Fruit fly (Drosophila melanogaster) Kc167 (cell line): ENCODE measurements around the gene CG8100.

ENCODE experiments used
- Myc ChIP-seq: fragments of >200 bp; optimal IDR thresholded peaks from 2 replicates; lab custom pipeline; 2017; ENCODE audit warnings: missing external identifiers
- Sin3A ChIP-seq: fragments of >200 bp; optimal IDR thresholded peaks from 2 replicates; lab custom pipeline; 2018; ENCODE audit warnings: missing external identifiers
- h ChIP-seq: fragments of >200 bp; optimal IDR thresholded peaks from 3 replicates; lab custom pipeline; 2018; ENCODE audit warnings: missing external identifiers
- insv ChIP-seq: fragments of >200 bp; optimal IDR thresholded peaks from 3 replicates; lab custom pipeline; 2018; ENCODE audit warnings: missing external identifiers
- psq ChIP-seq: fragments of >200 bp; optimal IDR thresholded peaks from 2 replicates; lab custom pipeline; 2017; ENCODE audit warnings: missing external identifiers
- ttk ChIP-seq: sonication (Bioruptor generic); optimal IDR thresholded peaks from 2 replicates; lab custom pipeline; 2017; ENCODE audit warnings: missing external identifiers

CG8100 gene

dm6 chr3L:14089010-14089409 is 5.6 kb downstream of the CG8100 start:
- no peak for TF ChIP-seq Sin3A
- no peak for TF ChIP-seq ttk
- no peak for TF ChIP-seq Myc
- no peak for TF ChIP-seq psq (lab: Kevin White, UChicago)
- no peak for TF ChIP-seq insv (lab: Kevin White, UChicago)
- no peak for TF ChIP-seq h (lab: Kevin White, UChicago)

- no peak for TF ChIP-seq h (lab: Kevin White, UChicago)
- TF ChIP-seq ttk = no peak
- TF ChIP-seq insv (lab: Kevin White, UChicago) = no peak
- no peak for TF ChIP-seq Sin3A
- no peak for TF ChIP-seq psq (lab: Kevin White, UChicago)
- no peak for TF ChIP-seq Myc
These were observed 6.1 kb downstream of the CG8100 start for dm6 chr3L:14089516-14089915.

- TF ChIP-seq insv (lab: Kevin White, UChicago) (no peak), Sin3A (no peak), psq (lab: Kevin White, UChicago) (no peak), ttk (no peak), h (lab: Kevin White, UChicago) (no peak), Myc (no peak)
These were observed 14.6 kb downstream of the CG8100 start, which contains the start of gene Fbp1 for dm6 chr3L:14097941-14098545. Gene Fbp1 (minus strand): TSS chr3L:14098053.

- TF ChIP-seq insv (lab: Kevin White, UChicago) = no peak
- no peak for TF ChIP-seq Myc
These were observed 16.6 kb downstream of the CG8100 start for dm6 chr3L:14100058-14100457.

- TF ChIP-seq insv (lab: Kevin White, UChicago) (no peak), ttk (no peak), psq (lab: Kevin White, UChicago) (no peak), Myc (no peak), Sin3A (no peak), h (lab: Kevin White, UChicago) (no peak)
These were observed 18.2 kb downstream of the CG8100 start for dm6 chr3L:14101421-14102130.

- TF ChIP-seq Sin3A (no peak), ttk (no peak), h (lab: Kevin White, UChicago) (no peak)
These were observed 21.6 kb downstream of the CG8100 start for dm6 chr3L:14104988-14105387.

- TF ChIP-seq ttk = no peak
- no peak for TF ChIP-seq h (lab: Kevin White, UChicago)
- TF ChIP-seq Sin3A = no peak
- TF ChIP-seq psq (lab: Kevin White, UChicago) = no peak
- no peak for TF ChIP-seq Myc
- TF ChIP-seq insv (lab: Kevin White, UChicago) = no peak
These were observed 24.7 kb downstream of the CG8100 start, which contains the start of gene Sox21a for dm6 chr3L:14108068-14108520. Gene Sox21a (minus strand): TSS chr3L:14108118.

dm6 chr3L:14109831-14110230 is 26.4 kb downstream of the CG8100 start:
- TF ChIP-seq Myc = no peak

dm6 chr3L:14111411-14111810 is 28.0 kb downstream of the CG8100 start:
- TF ChIP-seq psq (lab: Kevin White, UChicago) (no peak), Sin3A (no peak), h (lab: Kevin White, UChicago) (no peak), Myc (no peak), ttk (no peak), insv (lab: Kevin White, UChicago) (no peak)

dm6 chr3L:14112899-14113430 is 29.6 kb downstream of the CG8100 start:
- TF ChIP-seq psq (lab: Kevin White, UChicago) (no peak), h (lab: Kevin White, UChicago) (no peak), insv (lab: Kevin White, UChicago) (no peak), ttk (no peak), Myc (no peak), Sin3A (no peak)

- TF ChIP-seq psq (lab: Kevin White, UChicago) = no peak
- no peak for TF ChIP-seq h (lab: Kevin White, UChicago)
- TF ChIP-seq Sin3A = no peak
- TF ChIP-seq ttk = no peak
- TF ChIP-seq Myc = no peak
- TF ChIP-seq insv (lab: Kevin White, UChicago) = no peak
These were observed 30.7 kb downstream of the CG8100 start for dm6 chr3L:14114084-14114483.

- TF ChIP-seq Myc (no peak), Sin3A (no peak), h (lab: Kevin White, UChicago) (no peak), ttk (no peak), psq (lab: Kevin White, UChicago) (no peak), insv (lab: Kevin White, UChicago) (no peak)
These were observed 35.4 kb downstream of the CG8100 start for dm6 chr3L:14118767-14119166.

- TF ChIP-seq insv (lab: Kevin White, UChicago) = no peak
- TF ChIP-seq ttk = no peak
- no peak for TF ChIP-seq Myc
- TF ChIP-seq Sin3A = no peak
- no peak for TF ChIP-seq psq (lab: Kevin White, UChicago)
- TF ChIP-seq h (lab: Kevin White, UChicago) = no peak
These were observed 38.6 kb downstream of the CG8100 start for dm6 chr3L:14122048-14122447.
